Fruit fly (Drosophila melanogaster) whole organism: Measurements from ENCODE around the gene chif.

Source experiments
- CG8478 ChIP-seq: fragments of >200 bp; optimal IDR thresholded peaks from 2 replicates; lab custom pipeline; 2018; ENCODE audit warnings: inconsistent platforms
- Dll ChIP-seq: fragments of >200 bp; optimal IDR thresholded peaks from 2 replicates; lab custom pipeline; 2017
- EcR ChIP-seq, 2 experiments: fragments of >200 bp; optimal IDR thresholded peaks; 2 replicates each; lab custom pipeline; 2017; ENCODE audit warnings: missing biosample characterization in 2 of 2, missing genetic modification characterization in 2 of 2, missing genetic modification reagents in 2 of 2
- pan ChIP-seq: fragments of >200 bp; optimal IDR thresholded peaks from 2 replicates; lab custom pipeline; 2017
- psq ChIP-seq: fragments of >200 bp; optimal IDR thresholded peaks from 2 replicates; lab custom pipeline; 2017
- usp ChIP-seq: fragments of >200 bp; optimal IDR thresholded peaks from 2 replicates; lab custom pipeline; 2017; ENCODE audit warnings: missing biosample characterization, missing genetic modification characterization, mixed read lengths

The chif gene

dm6 chr2L:16321209-16321608 is 31.2 kb downstream of the chif start:
- TF ChIP-seq usp (no peak), Dll (lab: Kevin White, UChicago) (no peak), EcR (GFP tag; optimal IDR thresholded peaks at IDR 0.05; lab: Kevin White, UChicago) (no peak), pan (lab: Kevin White, UChicago) (no peak), CG8478 (lab: Kevin White, UChicago) (no peak), psq (lab: Kevin White, UChicago) (no peak)

DNA sequence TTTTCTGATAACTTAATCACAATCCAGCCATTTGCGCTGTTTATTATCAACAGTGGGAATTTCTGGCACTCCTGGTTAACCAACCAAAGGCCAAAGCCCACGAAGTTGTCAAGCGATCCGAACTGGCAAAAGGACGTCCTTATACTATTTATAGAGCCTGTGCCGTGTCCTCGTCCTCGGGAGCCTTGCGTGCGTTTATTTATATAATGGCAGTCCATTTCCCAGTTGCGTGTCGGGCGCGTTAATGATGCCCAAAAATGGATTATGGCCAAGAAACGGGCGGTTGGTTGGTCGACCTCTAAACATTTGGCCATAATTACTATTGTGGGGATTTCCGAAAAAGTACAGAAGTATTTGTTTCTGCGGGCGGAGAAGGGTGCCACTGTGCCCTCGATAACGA is 32.0 kb downstream of the chif start:
- no peak for TF ChIP-seq EcR (GFP tag; optimal IDR thresholded peaks at IDR 0.05; lab: Kevin White, UChicago)
- no peak for TF ChIP-seq usp
- no peak for TF ChIP-seq CG8478 (lab: Kevin White, UChicago)
- no peak for TF ChIP-seq psq (lab: Kevin White, UChicago)
- no peak for TF ChIP-seq Dll (lab: Kevin White, UChicago)
- TF ChIP-seq pan (lab: Kevin White, UChicago): no peak

dm6 chr2L:16319743-16320142 is 32.7 kb downstream of the chif start:
- TF ChIP-seq Dll (lab: Kevin White, UChicago): no peak

- no peak for TF ChIP-seq pan (lab: Kevin White, UChicago)
- TF ChIP-seq CG8478 (lab: Kevin White, UChicago): no peak
- TF ChIP-seq EcR (GFP tag; optimal IDR thresholded peaks at IDR 0.05; lab: Kevin White, UChicago): no peak
- no peak for TF ChIP-seq Dll (lab: Kevin White, UChicago)
- TF ChIP-seq usp: no peak
- no peak for TF ChIP-seq psq (lab: Kevin White, UChicago)
Measured at dm6 chr2L:16317777-16318610, 34.4 kb downstream of the chif start.

- TF ChIP-seq EcR (GFP tag; optimal IDR thresholded peaks at IDR 0.05; lab: Kevin White, UChicago): no peak
- no peak for TF ChIP-seq Dll (lab: Kevin White, UChicago)
- no peak for TF ChIP-seq pan (lab: Kevin White, UChicago)
Measured at dm6 chr2L:16317131-16317530, 35.3 kb downstream of the chif start.

DNA sequence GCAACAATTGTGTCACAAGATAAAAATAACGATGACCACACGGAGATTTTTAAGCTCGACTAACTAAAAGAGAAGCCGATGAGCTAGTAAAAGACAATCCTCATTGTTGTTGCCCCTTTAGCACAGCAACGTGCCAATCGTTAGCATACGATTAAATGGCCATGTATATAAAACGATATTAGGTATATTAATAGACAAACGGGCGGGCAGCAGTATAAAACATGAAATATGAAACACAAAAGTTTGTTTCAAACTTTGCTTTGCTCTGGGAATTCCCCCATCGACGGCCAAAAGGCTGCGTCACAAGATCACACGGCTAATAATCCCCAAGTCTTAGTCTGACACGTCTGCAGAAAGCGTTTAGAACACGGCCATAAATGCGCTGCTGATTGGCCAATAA is 36.0 kb downstream of the chif start:
- TF ChIP-seq Dll (lab: Kevin White, UChicago) (no peak), psq (lab: Kevin White, UChicago) (no peak), pan (lab: Kevin White, UChicago) (no peak), CG8478 (lab: Kevin White, UChicago) (no peak), usp (no peak), EcR (GFP tag; optimal IDR thresholded peaks at IDR 0.05; lab: Kevin White, UChicago) (no peak)

dm6 chr2L:16315844-16316243 is 36.6 kb downstream of the chif start:
- no peak for TF ChIP-seq EcR (GFP tag; optimal IDR thresholded peaks at IDR 0.05; lab: Kevin White, UChicago)
- TF ChIP-seq psq (lab: Kevin White, UChicago): no peak
- no peak for TF ChIP-seq Dll (lab: Kevin White, UChicago)
- no peak for TF ChIP-seq usp
- TF ChIP-seq CG8478 (lab: Kevin White, UChicago): no peak
- TF ChIP-seq pan (lab: Kevin White, UChicago): no peak

DNA sequence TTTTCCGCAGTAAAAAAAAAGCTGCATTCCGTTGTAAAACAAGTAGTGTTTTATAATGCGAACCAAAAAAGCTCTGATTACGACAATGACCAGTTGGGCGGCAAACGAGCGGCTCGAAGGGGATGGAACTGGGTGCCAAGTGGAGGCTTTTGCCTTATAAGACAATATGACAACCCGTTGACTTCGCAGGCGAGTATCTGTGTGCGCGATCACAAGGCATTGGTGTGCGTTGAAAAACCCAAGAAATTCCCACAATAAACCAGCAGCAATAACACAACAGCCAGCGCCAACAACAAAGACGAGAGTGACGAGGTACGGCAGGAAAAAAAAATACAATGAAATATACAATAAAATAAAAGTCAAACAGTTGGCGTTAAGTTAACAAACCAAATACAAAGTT is 37.4 kb downstream of the chif start:
- TF ChIP-seq EcR (GFP tag; optimal IDR thresholded peaks at IDR 0.05; lab: Kevin White, UChicago): no peak
- TF ChIP-seq CG8478 (lab: Kevin White, UChicago): no peak

DNA sequence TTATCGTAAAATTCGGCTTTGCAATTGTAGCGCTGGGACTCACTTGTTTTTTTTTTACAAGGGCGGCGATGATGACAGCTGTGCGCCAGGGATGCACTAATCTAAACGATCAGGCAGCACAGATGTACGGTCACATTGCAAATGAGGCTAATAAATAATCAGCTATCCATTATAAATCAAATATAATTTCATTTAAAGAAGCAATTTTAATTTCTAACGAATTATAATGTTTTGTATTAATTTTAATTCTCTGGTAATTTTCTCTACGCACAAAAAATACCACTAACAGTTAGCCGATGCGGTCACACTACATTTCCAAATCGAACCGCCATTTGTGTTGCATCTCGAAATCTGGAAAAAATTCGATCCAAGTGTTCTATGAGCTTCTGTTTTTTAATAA is 41.8 kb downstream of the chif start, which contains the start of the genes cni and fzy:
Gene cni (minus strand): TSS at position 79 of the 400 bp plus-strand sequence.
Gene fzy (plus strand): TSS at position 309 of the 400 bp plus-strand sequence.
- TF ChIP-seq pan (lab: Kevin White, UChicago): no peak
- TF ChIP-seq psq (lab: Kevin White, UChicago): no peak
- TF ChIP-seq CG8478 (lab: Kevin White, UChicago): no peak
- TF ChIP-seq Dll (lab: Kevin White, UChicago): no peak
- TF ChIP-seq EcR (GFP tag; optimal IDR thresholded peaks at IDR 0.05; lab: Kevin White, UChicago): no peak
- no peak for TF ChIP-seq usp

dm6 chr2L:16307026-16307703 is 45.3 kb downstream of the chif start, which contains the start of the genes CG5861 and Syx5:
Gene CG5861 (minus strand): TSS chr2L:16307298.
Gene Syx5 (plus strand): TSS chr2L:16307346.
- no peak for TF ChIP-seq Dll (lab: Kevin White, UChicago)
- no peak for TF ChIP-seq psq (lab: Kevin White, UChicago)
- TF ChIP-seq usp: no peak
- TF ChIP-seq pan (lab: Kevin White, UChicago): no peak
- no peak for TF ChIP-seq EcR (GFP tag; optimal IDR thresholded peaks at IDR 0.05; lab: Kevin White, UChicago)
- no peak for TF ChIP-seq CG8478 (lab: Kevin White, UChicago)

dm6 chr2L:16302773-16303279 is 49.6 kb downstream of the chif start, which contains the start of gene GMF:
Gene GMF (minus strand): TSS chr2L:16302954.
- no peak for TF ChIP-seq psq (lab: Kevin White, UChicago)
- no peak for TF ChIP-seq Dll (lab: Kevin White, UChicago)
- no peak for TF ChIP-seq usp
- no peak for TF ChIP-seq EcR (GFP tag; optimal IDR thresholded peaks at IDR 0.05; lab: Kevin White, UChicago)
- no peak for TF ChIP-seq pan (lab: Kevin White, UChicago)
